ENCODE assay signal across 2 fruit fly cellular contexts in the genomic region with DNA sequence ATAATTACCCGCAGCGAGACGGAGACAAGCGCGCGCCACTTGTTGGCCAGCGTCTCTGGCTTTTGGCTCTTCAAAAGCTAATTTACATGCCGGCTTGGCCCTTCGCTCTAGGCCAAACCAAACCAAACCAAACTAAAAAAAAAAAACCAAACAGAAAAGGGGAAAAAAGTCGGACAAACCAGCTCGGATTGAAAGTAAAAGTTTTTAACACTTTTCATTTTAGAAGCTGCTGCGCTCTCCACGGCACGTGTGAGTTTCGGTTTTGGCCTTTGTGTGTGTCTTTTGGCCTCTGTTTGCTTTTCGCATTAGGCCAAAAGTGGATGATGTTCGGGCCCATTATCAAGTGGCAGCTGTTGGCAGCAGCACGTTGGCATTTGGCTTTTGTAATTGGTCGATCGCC.
A peak's percentile ranks its signal among the peaks of the same experiment; 100 is the strongest.
TF ChIP-seq lines count a peak whose summit lies in the region.

No protein-coding gene starts in this region.

- no peak for TF ChIP-seq CTCF in whole organism, embryonic (GFP tag; optimal IDR thresholded peaks at IDR 0.05; lab: Kevin White, UChicago)

TF ChIP-seq in whole organism, embryonic, 481 proteins besides CTCF, POLR2A, EP300 and RAD21:
- TF ChIP-seq sob (GFP tag; IDR thresholded peaks at IDR 0.05; lab: Robert Waterston, UW) (0 out of 2 replicates have a peak, but pooled peaks have one; percentile 13), sqz (GFP tag; optimal IDR thresholded peaks at IDR 0.05; lab: Kevin White, UChicago) (peak; percentile 20), cato (GFP tag; optimal IDR thresholded peaks at IDR 0.05; lab: Kevin White, UChicago; ENCODE audit: borderline replicate concordance) (no peak), Hr78 (GFP tag; optimal IDR thresholded peaks at IDR 0.05; lab: Kevin White, UChicago) (peak in 1 of 2 experiments; percentile 14), phol (tag; optimal IDR thresholded peaks at IDR 0.05; lab: Kevin White, UChicago) (no peak), br (optimal IDR thresholded peaks at IDR 0.05; lab: Kevin White, UChicago) (no peak), bigmax (GFP tag; optimal IDR thresholded peaks at IDR 0.05; lab: Kevin White, UChicago) (no peak), oc (tag; optimal IDR thresholded peaks at IDR 0.05; lab: Kevin White, UChicago) (peak; percentile 5), Blimp-1 (GFP tag; optimal IDR thresholded peaks at IDR 0.05; lab: Kevin White, UChicago) (peak; percentile 99), sens (GFP tag; lab: Kevin White, UChicago) (peak; percentile 27), cwo (GFP tag; optimal IDR thresholded peaks at IDR 0.05; lab: Kevin White, UChicago) (peak; percentile 46), Nf-YB (GFP tag; optimal IDR thresholded peaks at IDR 0.05; lab: Kevin White, UChicago) (peak; percentile 34), CG16813 (GFP tag; IDR thresholded peaks at IDR 0.05; lab: Robert Waterston, UW; ENCODE audit: partially characterized antibody) (no peak), C15 (GFP tag; IDR thresholded peaks at IDR 0.05; lab: Robert Waterston, UW) (no peak), YL-1 (GFP tag; optimal IDR thresholded peaks at IDR 0.05; lab: Kevin White, UChicago) (no peak), ato (GFP tag; IDR thresholded peaks at IDR 0.05; lab: Robert Waterston, UW; ENCODE audit: partially characterized antibody) (no peak), E2f2 (GFP tag; IDR thresholded peaks at IDR 0.05; lab: Robert Waterston, UW) (no peak), CG4854 (GFP tag; optimal IDR thresholded peaks at IDR 0.05; lab: Kevin White, UChicago) (no peak), vvl (GFP tag; IDR thresholded peaks at IDR 0.05; lab: Robert Waterston, UW) (peak; percentile 29; the same call in 1 of the 2 replicates), cg (GFP tag; optimal IDR thresholded peaks at IDR 0.05; lab: Kevin White, UChicago) (no peak), usp (GFP tag; optimal IDR thresholded peaks at IDR 0.05; lab: Kevin White, UChicago) (no peak), sd (tag; optimal IDR thresholded peaks at IDR 0.05; lab: Kevin White, UChicago) (peak; percentile 28)

TF ChIP-seq in whole organism, prepupa, 60 proteins besides CTCF, POLR2A, EP300 and RAD21:
- TF ChIP-seq Blimp-1 (GFP tag; optimal IDR thresholded peaks at IDR 0.05; lab: Kevin White, UChicago) (peak; percentile 38), pdm3 (GFP tag; optimal IDR thresholded peaks at IDR 0.05; lab: Kevin White, UChicago) (no peak)
TF ChIP-seq in whole organism, prepupa: peak in this region for 1.
